Fruit fly (Drosophila melanogaster) whole organism, embryonic: ENCODE results near the gene nan.

Experiments
- Bdp1 ChIP-seq: fragments of 200-800 bp; sonication (Bioruptor generic); optimal IDR thresholded peaks from 3 replicates; lab custom pipeline; 2016; ENCODE audit warnings: missing biosample characterization, missing genetic modification characterization
- CG10209 ChIP-seq: fragments of 200-800 bp; sonication (Bioruptor generic); optimal IDR thresholded peaks from 3 replicates; lab custom pipeline; 2017; ENCODE audit warnings: missing biosample characterization, mild to moderate bottlenecking, missing genetic modification characterization, missing genetic modification reagents
- CG10267 ChIP-seq: fragments of 200-800 bp; sonication (Bioruptor generic); optimal IDR thresholded peaks from 2 replicates; lab custom pipeline; 2018; ENCODE audit warnings: missing biosample characterization, mild to moderate bottlenecking, missing genetic modification characterization, moderate library complexity
- CG10321 ChIP-seq: fragments of 200-800 bp; sonication (Bioruptor generic); IDR thresholded peaks from 2 replicates; pipeline ENCODE4 v1.3.6; 2022; ENCODE audit warnings: missing biosample characterization, missing genetic modification characterization
- CG11723 ChIP-seq: fragments of 200-800 bp; sonication (Bioruptor generic); optimal IDR thresholded peaks from 2 replicates; lab custom pipeline; 2017; ENCODE audit warnings: missing biosample characterization, mild to moderate bottlenecking, missing genetic modification characterization
- CG12104 ChIP-seq: fragments of 200-800 bp; sonication (Bioruptor generic); optimal IDR thresholded peaks from 3 replicates; lab custom pipeline; 2016; ENCODE audit warnings: missing biosample characterization, missing genetic modification characterization
- CG12236 ChIP-seq: fragments of 200-800 bp; sonication (Bioruptor generic); optimal IDR thresholded peaks from 2 replicates; lab custom pipeline; 2016; ENCODE audit warnings: missing biosample characterization, missing genetic modification characterization
- CG16779 ChIP-seq: fragments of 200-800 bp; sonication (Bioruptor generic); IDR thresholded peaks from 2 replicates; pipeline ENCODE4 v1.3.6; 2022; ENCODE audit warnings: missing biosample characterization, missing genetic modification characterization
- CG16815 ChIP-seq: fragments of 200-800 bp; sonication (Bioruptor generic); optimal IDR thresholded peaks from 3 replicates; lab custom pipeline; 2017; ENCODE audit warnings: missing biosample characterization, mild to moderate bottlenecking, missing genetic modification characterization
- CG17186 ChIP-seq: fragments of 200-800 bp; sonication (Bioruptor generic); optimal IDR thresholded peaks from 3 replicates; lab custom pipeline; 2017; ENCODE audit warnings: missing biosample characterization, missing genetic modification reagents, missing genetic modification characterization
- CG17328 ChIP-seq: fragments of 200-800 bp; sonication (Bioruptor generic); IDR thresholded peaks from 2 replicates; pipeline ENCODE4 v1.3.6; 2022; ENCODE audit warnings: missing biosample characterization, missing genetic modification characterization
- CG17361 ChIP-seq: fragments of 200-800 bp; sonication (Bioruptor generic); IDR thresholded peaks from 3 replicates; pipeline ENCODE4 v1.3.6; 2022; ENCODE audit warnings: missing biosample characterization, missing genetic modification characterization
- CG17568 ChIP-seq: fragments of 200-800 bp; sonication (Bioruptor generic); optimal IDR thresholded peaks from 2 replicates; lab custom pipeline; 2018; ENCODE audit warnings: missing biosample characterization, mild to moderate bottlenecking, missing genetic modification characterization, moderate library complexity
- CG2199 ChIP-seq: fragments of 200-800 bp; sonication (Bioruptor generic); IDR thresholded peaks from 3 replicates; pipeline ENCODE4 v1.3.6; 2022; ENCODE audit warnings: missing biosample characterization, missing genetic modification characterization
- CG2202 ChIP-seq: fragments of 200-800 bp; sonication (Bioruptor generic); optimal IDR thresholded peaks from 2 replicates; lab custom pipeline; 2018; ENCODE audit warnings: missing biosample characterization, mild to moderate bottlenecking, missing genetic modification characterization
- CG6175 ChIP-seq: fragments of 200-800 bp; sonication (Bioruptor generic); IDR thresholded peaks from 3 replicates; pipeline ENCODE4 v1.3.6; 2022; ENCODE audit warnings: missing biosample characterization, missing genetic modification characterization
- CG6765 ChIP-seq: fragments of 200-800 bp; sonication (Bioruptor generic); optimal IDR thresholded peaks from 3 replicates; lab custom pipeline; 2017; ENCODE audit warnings: missing biosample characterization, mild to moderate bottlenecking, missing genetic modification characterization
- CG8359 ChIP-seq: fragments of 200-800 bp; sonication (Bioruptor generic); optimal IDR thresholded peaks from 2 replicates; lab custom pipeline; 2017; ENCODE audit warnings: missing biosample characterization, mild to moderate bottlenecking, missing genetic modification characterization, borderline replicate concordance
- CG9215 ChIP-seq: fragments of 200-800 bp; sonication (Bioruptor generic); IDR thresholded peaks from 2 replicates; pipeline ENCODE4 v1.3.6; 2022; ENCODE audit warnings: missing biosample characterization, missing genetic modification characterization
- CG9797 ChIP-seq: fragments of 200-800 bp; sonication (Bioruptor generic); optimal IDR thresholded peaks from 3 replicates; lab custom pipeline; 2018; ENCODE audit warnings: missing biosample characterization, mild to moderate bottlenecking, missing genetic modification characterization
- Camta ChIP-seq: fragments of 200-800 bp; sonication (Bioruptor generic); optimal IDR thresholded peaks from 2 replicates; lab custom pipeline; 2016; ENCODE audit warnings: missing biosample characterization, missing genetic modification characterization
- CrebB ChIP-seq: fragments of 200-800 bp; sonication (Bioruptor generic); optimal IDR thresholded peaks from 3 replicates; lab custom pipeline; 2018; ENCODE audit warnings: missing biosample characterization, mild to moderate bottlenecking, missing genetic modification characterization
- Dfd ChIP-seq, 2 experiments: fragments of >200 bp; optimal IDR thresholded peaks; 2 replicates each; lab custom pipeline; 2017; ENCODE audit warnings: missing biosample characterization in 2 of 2, missing genetic modification characterization in 2 of 2
- ERR ChIP-seq: fragments of 200-800 bp; sonication (Bioruptor generic); optimal IDR thresholded peaks from 2 replicates; lab custom pipeline; 2016; ENCODE audit warnings: missing biosample characterization, missing genetic modification characterization
- Eip74EF ChIP-seq, 2 experiments: fragments of 200-800 bp in 1 of 2; fragments of >200 bp in 1 of 2; sonication (Bioruptor generic) in 1 of 2; optimal IDR thresholded peaks; 2 replicates each; lab custom pipeline; 2017 to 2019; ENCODE audit warnings: missing biosample characterization in 2 of 2, missing genetic modification characterization in 2 of 2, mild to moderate bottlenecking in 1 of 2, moderate library complexity in 1 of 2
- Ets65A ChIP-seq: fragments of 200-800 bp; sonication (Bioruptor generic); peaks from one replicate; lab custom pipeline; 2016; ENCODE audit warnings: missing biosample characterization, missing genetic modification characterization
- Jarid2 ChIP-seq: fragments of 200-800 bp; sonication (Bioruptor generic); optimal IDR thresholded peaks from 3 replicates; lab custom pipeline; 2017; ENCODE audit warnings: mild to moderate bottlenecking, missing biosample characterization, missing genetic modification reagents, missing genetic modification characterization
- Mes4 ChIP-seq: fragments of 200-800 bp; sonication (Bioruptor generic); optimal IDR thresholded peaks from 2 replicates; lab custom pipeline; 2016; ENCODE audit warnings: missing biosample characterization, missing genetic modification characterization
- Neu2 ChIP-seq: fragments of 200-800 bp; sonication (Bioruptor generic); optimal IDR thresholded peaks from 3 replicates; lab custom pipeline; 2016; ENCODE audit warnings: missing biosample characterization, missing genetic modification characterization, borderline replicate concordance
- Sry-β ChIP-seq: fragments of 200-800 bp; sonication (Bioruptor generic); optimal IDR thresholded peaks from 2 replicates; lab custom pipeline; 2018; ENCODE audit warnings: missing biosample characterization, mild to moderate bottlenecking, missing genetic modification characterization, moderate library complexity
- Sry-δ ChIP-seq: fragments of 200-800 bp; sonication (Bioruptor generic); optimal IDR thresholded peaks from 2 replicates; lab custom pipeline; 2016; ENCODE audit warnings: missing biosample characterization, missing genetic modification characterization
- Taf1 ChIP-seq: fragments of 200-800 bp; sonication (Bioruptor generic); IDR thresholded peaks from 2 replicates; pipeline ENCODE4 v1.3.6; 2022; ENCODE audit warnings: missing biosample characterization, missing genetic modification characterization
- al ChIP-seq: fragments of 200-800 bp; sonication (Bioruptor generic); IDR thresholded peaks from 2 replicates; pipeline ENCODE4 v1.3.6; 2022; ENCODE audit warnings: missing biosample characterization, missing genetic modification characterization
- bowl ChIP-seq: fragments of 200-800 bp; sonication (Bioruptor generic); IDR thresholded peaks from 2 replicates; pipeline ENCODE4 v1.3.6; 2022; ENCODE audit warnings: missing biosample characterization, missing genetic modification characterization
- caup ChIP-seq: fragments of 200-800 bp; sonication (Bioruptor generic); optimal IDR thresholded peaks from 3 replicates; lab custom pipeline; 2017; ENCODE audit warnings: missing biosample characterization, mild to moderate bottlenecking, missing genetic modification characterization, moderate library complexity; ENCODE audit not compliant: severe bottlenecking
- croc ChIP-seq: fragments of 200-800 bp; sonication (Bioruptor generic); conservative IDR thresholded peaks from 3 replicates; pipeline ENCODE4 v1.3.6; 2022; ENCODE audit warnings: missing biosample characterization, missing genetic modification characterization
- cwo ChIP-seq: fragments of 200-800 bp; sonication (Bioruptor generic); optimal IDR thresholded peaks from 3 replicates; lab custom pipeline; 2017; ENCODE audit warnings: missing biosample characterization, missing genetic modification characterization, mild to moderate bottlenecking, moderate library complexity, missing genetic modification reagents
- ems ChIP-seq: fragments of 200-800 bp; sonication (Bioruptor generic); optimal IDR thresholded peaks from 3 replicates; lab custom pipeline; 2016; ENCODE audit warnings: missing biosample characterization, missing genetic modification characterization
- gce ChIP-seq: fragments of 200-800 bp; sonication (Bioruptor generic); IDR thresholded peaks from 3 replicates; pipeline ENCODE4 v1.3.6; 2022; ENCODE audit warnings: missing biosample characterization, missing genetic modification characterization
- inv ChIP-seq: fragments of 200-800 bp; sonication (Bioruptor generic); IDR thresholded peaks from 2 replicates; pipeline ENCODE4 v1.3.6; 2022; ENCODE audit warnings: missing biosample characterization, missing genetic modification characterization; ENCODE audit not compliant: partially characterized antibody
- kah ChIP-seq: fragments of 200-800 bp; sonication (Bioruptor generic); optimal IDR thresholded peaks from 2 replicates; lab custom pipeline; 2018; ENCODE audit warnings: missing biosample characterization, mild to moderate bottlenecking, missing genetic modification characterization
- lilli ChIP-seq: fragments of 200-800 bp; sonication (Bioruptor generic); optimal IDR thresholded peaks from 3 replicates; lab custom pipeline; 2016; ENCODE audit warnings: missing biosample characterization, missing genetic modification characterization
- lmd ChIP-seq: fragments of 200-800 bp; sonication (Bioruptor generic); IDR thresholded peaks from 2 replicates; pipeline ENCODE4 v1.3.6; 2022; ENCODE audit warnings: missing biosample characterization, missing genetic modification characterization
- otp ChIP-seq: fragments of 200-800 bp; sonication (Bioruptor generic); IDR thresholded peaks from 3 replicates; pipeline ENCODE4, ENCODE4 v1.3.6; 2022; ENCODE audit warnings: missing biosample characterization, missing genetic modification characterization
- pum ChIP-seq: fragments of 200-800 bp; sonication (Bioruptor generic); optimal IDR thresholded peaks from 2 replicates; lab custom pipeline; 2016; ENCODE audit warnings: missing biosample characterization, missing genetic modification characterization
- sd ChIP-seq: fragments of 200-800 bp; sonication (Bioruptor generic); optimal IDR thresholded peaks from 3 replicates; lab custom pipeline; 2018; ENCODE audit warnings: missing biosample characterization, mild to moderate bottlenecking, missing genetic modification characterization, moderate library complexity
- shn ChIP-seq: fragments of 200-800 bp; sonication (Bioruptor generic); optimal IDR thresholded peaks from 3 replicates; lab custom pipeline; 2016; ENCODE audit warnings: missing biosample characterization, missing genetic modification characterization
- sim ChIP-seq: fragments of 200-800 bp; sonication (Bioruptor generic); IDR thresholded peaks from 2 replicates; pipeline ENCODE4 v1.3.6; 2022; ENCODE audit warnings: missing biosample characterization, missing genetic modification characterization
- sisA ChIP-seq: fragments of 200-800 bp; sonication (Bioruptor generic); IDR thresholded peaks from 2 replicates; pipeline ENCODE4 v1.3.6; 2022; ENCODE audit warnings: missing biosample characterization, missing genetic modification characterization
- sr ChIP-seq: fragments of 200-800 bp; sonication (Bioruptor generic); IDR thresholded peaks from 3 replicates; pipeline ENCODE4 v1.3.6; 2022; ENCODE audit warnings: missing biosample characterization, missing genetic modification characterization
- wdn ChIP-seq: fragments of 200-800 bp; sonication (Bioruptor generic); IDR thresholded peaks from 2 replicates; pipeline ENCODE4 v1.3.6; 2022; ENCODE audit warnings: missing biosample characterization, missing genetic modification characterization

The nan gene

DNA sequence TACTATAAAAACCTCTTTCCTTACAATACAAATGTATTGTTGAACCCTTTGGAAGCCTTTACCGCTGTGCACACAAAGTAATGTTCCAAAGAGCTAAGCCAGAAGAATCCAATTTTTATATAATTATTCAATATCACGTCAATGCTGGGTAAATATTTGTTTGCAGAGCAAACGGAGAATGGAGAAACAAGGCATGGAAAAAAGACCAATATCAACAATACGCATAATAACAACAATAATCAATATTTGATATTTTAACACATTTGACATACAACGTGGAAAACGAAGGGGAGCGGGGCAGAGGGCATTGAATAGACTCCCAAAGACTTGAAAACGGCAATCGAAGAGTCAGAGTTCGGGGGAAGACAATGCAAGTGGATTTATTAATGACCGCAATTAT lies 15.3 kb downstream of the nan start (continued):
- no peak for TF ChIP-seq CG16815
- peak; percentile 75 for TF ChIP-seq CG8359
- no peak for TF ChIP-seq sr (GFP tag; lab: Robert Waterston, UW)
- TF ChIP-seq caup (GFP tag; lab: Kevin White, UChicago) = peak; percentile 87
- TF ChIP-seq CG10209 (GFP tag; lab: Kevin White, UChicago) = peak; percentile 74
- peak; percentile 46 for TF ChIP-seq Jarid2 (GFP tag; lab: Kevin White, UChicago)
- TF ChIP-seq gce (GFP tag; lab: Robert Waterston, UW) = peak; percentile 33; the same call in 1 of the 3 replicates
- TF ChIP-seq CG11723 (GFP tag; lab: Kevin White, UChicago) = peak; percentile 47
- TF ChIP-seq Ets65A (GFP tag; lab: Kevin White, UChicago) = no peak
- TF ChIP-seq wdn (GFP tag; lab: Robert Waterston, UW) = no peak
- peak; percentile 57; the same call in 2 of the 3 replicates for TF ChIP-seq CG17361 (GFP tag; lab: Robert Waterston, UW)
- TF ChIP-seq bowl (GFP tag; lab: Robert Waterston, UW) = 0 out of 2 replicates have a peak, but pooled peaks have one; percentile 11
- TF ChIP-seq cwo = peak; percentile 3
- no peak for TF ChIP-seq Taf1
- no peak for TF ChIP-seq CG16779 (GFP tag; lab: Robert Waterston, UW)
- peak; percentile 46 for TF ChIP-seq kah
- peak; percentile 84 for TF ChIP-seq CG2202 (tag; lab: Kevin White, UChicago)
- no peak for TF ChIP-seq CG6175 (GFP tag; lab: Robert Waterston, UW)
- TF ChIP-seq lilli (GFP tag; lab: Kevin White, UChicago) = no peak
- peak; percentile 15 for TF ChIP-seq Camta (GFP tag; lab: Kevin White, UChicago)
- peak; percentile 72; the same call in 2 of the 3 replicates for TF ChIP-seq otp (GFP tag; lab: Robert Waterston, UW)
- no peak for TF ChIP-seq Neu2
- TF ChIP-seq CG17568 (GFP tag; lab: Kevin White, UChicago) = peak; percentile 90
- TF ChIP-seq shn (GFP tag; lab: Kevin White, UChicago) = peak; percentile 0
- no peak for TF ChIP-seq CG9797
- no peak for TF ChIP-seq lmd
- no peak for TF ChIP-seq ERR (GFP tag; lab: Kevin White, UChicago)
- peak; percentile 37 for TF ChIP-seq Bdp1 (GFP tag; lab: Kevin White, UChicago)
- TF ChIP-seq CG17328 (GFP tag; lab: Robert Waterston, UW) = peak; percentile 51
- TF ChIP-seq Sry-δ = no peak
- no peak for TF ChIP-seq Dfd (GFP tag; optimal IDR thresholded peaks at IDR 0.05; lab: Kevin White, UChicago)
- TF ChIP-seq ems = no peak
- TF ChIP-seq CG6765 (GFP tag; lab: Kevin White, UChicago) = peak; percentile 29
- no peak for TF ChIP-seq inv
- no peak for TF ChIP-seq CG10321 (GFP tag; lab: Robert Waterston, UW)
- TF ChIP-seq CG12236 = peak; percentile 8
- TF ChIP-seq sd (tag; lab: Kevin White, UChicago) = peak; percentile 42
- TF ChIP-seq sim (GFP tag; lab: Robert Waterston, UW) = peak; percentile 45; the same call in 1 of the 2 replicates
- TF ChIP-seq Eip74EF (GFP tag; optimal IDR thresholded peaks at IDR 0.05; lab: Kevin White, UChicago) = peak in 1 of 2 experiments; percentile 54
- peak; percentile 47 for TF ChIP-seq Sry-β (GFP tag; lab: Kevin White, UChicago)
- no peak for TF ChIP-seq al (GFP tag; lab: Robert Waterston, UW)
- no peak for TF ChIP-seq CG9215 (GFP tag; lab: Robert Waterston, UW)
- no peak for TF ChIP-seq pum
- TF ChIP-seq CG12104 = peak; percentile 59
- no peak for TF ChIP-seq CG2199
- peak; percentile 87 for TF ChIP-seq CrebB
- peak; percentile 42 for TF ChIP-seq CG10267 (tag; lab: Kevin White, UChicago)
- TF ChIP-seq croc (GFP tag; lab: Robert Waterston, UW) = no peak
- TF ChIP-seq CG17186 = no peak
- peak; percentile 3 for TF ChIP-seq Mes4 (GFP tag; lab: Kevin White, UChicago)
- TF ChIP-seq sisA (GFP tag; lab: Robert Waterston, UW) = no peak
